Worm (Caenorhabditis elegans) whole organism, late embryonic: ENCODE results near the gene F10A3.4.

Source experiments
- ama-1 ChIP-seq: fragments of 150-350 bp; optimal IDR thresholded peaks from 2 replicates; lab custom pipeline; 2014
- pax-1 ChIP-seq: fragments of 150-350 bp; optimal IDR thresholded peaks from 2 replicates; lab custom pipeline; 2014; ENCODE audit warnings: missing biosample characterization, missing genetic modification characterization
- sdc-2 ChIP-seq: sonication (generic microtip); optimal IDR thresholded peaks from 2 replicates; lab custom pipeline; 2016; ENCODE audit warnings: missing genotype, missing genetic modification characterization, missing compliant biosample characterization
- tbx-2 ChIP-seq: sonication (generic microtip); optimal IDR thresholded peaks from 2 replicates; lab custom pipeline; 2016; ENCODE audit warnings: missing genetic modification characterization, missing compliant biosample characterization

- TF ChIP-seq sdc-2 (tag; lab: Kevin White, UChicago) (no peak), ama-1 (no peak), pax-1 (no peak), tbx-2 (tag; lab: Kevin White, UChicago) (no peak)
These were observed 28.4 kb upstream of the F10A3.4 start for ce11 chrV:16120499-16120898.
